Worm (Caenorhabditis elegans) whole organism, midembryonic: ENCODE measurements around the gene C07G1.7.

Experiments
- T22C8.4 ChIP-seq: fragments of 200-800 bp; sonication (Bioruptor generic); IDR thresholded peaks from 2 replicates; pipeline ENCODE4 v1.3.6; 2022; ENCODE audit warnings: missing genetic modification characterization, missing compliant biosample characterization
- ref-1 ChIP-seq: fragments of 200-800 bp; sonication (Bioruptor generic); conservative IDR thresholded peaks from 2 replicates; pipeline ENCODE4 v1.3.6; 2022; ENCODE audit warnings: missing genetic modification reagents, missing genetic modification characterization, missing compliant biosample characterization

DNA sequence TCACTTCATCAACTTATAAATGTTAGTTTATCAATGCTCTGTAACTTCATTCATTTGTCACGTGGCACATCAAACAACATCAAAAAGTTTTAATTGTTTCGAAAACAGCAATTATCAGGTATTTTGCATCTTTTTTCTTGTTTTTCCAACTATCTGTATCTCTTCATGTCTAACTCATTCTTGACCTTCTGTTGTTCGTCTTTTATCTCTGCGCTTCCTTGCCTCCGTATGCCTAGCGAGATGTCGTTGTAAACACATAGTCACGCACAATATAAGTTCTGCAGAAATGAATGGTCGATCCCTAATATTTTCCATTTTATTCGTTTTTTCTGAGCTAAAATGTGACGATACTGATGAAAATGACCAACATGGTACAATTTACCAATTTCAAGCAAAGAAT lies 10.3 kb upstream of the C07G1.7 start, which contains the start of gene gpx-6:
- no peak for TF ChIP-seq T22C8.4 (GFP tag; lab: Robert Waterston, UW)
- TF ChIP-seq ref-1 (GFP tag; lab: Robert Waterston, UW), result no peak
